Fruit fly (Drosophila melanogaster): ENCODE measurements around the gene Plzf.

Plzf gene

dm6 chr2L:12091522-12091921 lies 42.8 kb upstream of the Plzf start, which contains the start of gene Pex19:
TSS of gene Pex19 (plus strand) at chr2L:12091822.
- TF ChIP-seq Hr38 (GFP tag; optimal IDR thresholded peaks at IDR 0.05) (no peak), fd59A (GFP tag; optimal IDR thresholded peaks at IDR 0.05) (no peak), CG6163 (GFP tag; IDR thresholded peaks at IDR 0.05) (no peak), Gug (GFP tag; IDR thresholded peaks at IDR 0.05) (no peak), Blimp-1 (GFP tag; optimal IDR thresholded peaks at IDR 0.05) (no peak), dsx (GFP tag; optimal IDR thresholded peaks at IDR 0.05; ENCODE audit: poor library complexity, severe bottlenecking) (no peak), OdsH (GFP tag; optimal IDR thresholded peaks at IDR 0.05) (no peak), spab (GFP tag; optimal IDR thresholded peaks at IDR 0.05) (no peak), CG10669 (GFP tag; optimal IDR thresholded peaks at IDR 0.05) (no peak), CG3032 (tag; optimal IDR thresholded peaks at IDR 0.05) (no peak), Lpt (GFP tag; optimal IDR thresholded peaks at IDR 0.05) (no peak), Hr39 (GFP tag; optimal IDR thresholded peaks at IDR 0.05) (no peak)

DNA sequence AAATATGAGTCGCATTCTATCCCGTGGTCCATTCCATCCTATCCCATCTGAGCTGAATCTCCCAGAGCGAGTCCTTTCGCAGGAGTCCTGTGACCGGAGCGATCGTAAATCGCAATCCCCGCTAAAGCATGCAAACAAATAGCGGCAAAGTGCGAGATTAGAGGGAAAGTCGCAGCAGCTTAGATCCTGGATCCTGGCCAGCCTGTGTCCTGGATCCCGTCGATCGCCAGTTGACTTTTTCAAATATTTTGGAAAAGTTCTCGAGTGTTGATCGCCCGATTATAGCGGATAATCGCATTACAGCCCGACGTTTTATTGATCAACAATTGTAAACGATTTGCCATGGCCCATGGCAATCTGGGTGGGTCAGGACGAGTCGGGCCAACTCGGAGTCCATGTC lies 40.4 kb upstream of the Plzf start:
- TF ChIP-seq fd59A (GFP tag; optimal IDR thresholded peaks at IDR 0.05) (no peak), CG15336 (GFP tag; IDR thresholded peaks at IDR 0.05) (no peak), Sox14 (GFP tag; optimal IDR thresholded peaks at IDR 0.05) (no peak), cyc (GFP tag; optimal IDR thresholded peaks at IDR 0.05) (no peak)

dm6 chr2L:12087442-12087841 lies 38.7 kb upstream of the Plzf start:
- no peak for TF ChIP-seq Eip93F (GFP tag; optimal IDR thresholded peaks at IDR 0.05)

- TF ChIP-seq Hr38 (GFP tag; optimal IDR thresholded peaks at IDR 0.05) = no peak
- no peak for TF ChIP-seq fd59A (GFP tag; optimal IDR thresholded peaks at IDR 0.05)
- no peak for TF ChIP-seq Lpt (GFP tag; optimal IDR thresholded peaks at IDR 0.05)
- no peak for TF ChIP-seq pdm3 (GFP tag; optimal IDR thresholded peaks at IDR 0.05)
- no peak for TF ChIP-seq CG15336 (GFP tag; IDR thresholded peaks at IDR 0.05)
- TF ChIP-seq Sox15 (GFP tag; optimal IDR thresholded peaks at IDR 0.05) = no peak
- TF ChIP-seq CG1621 (tag; optimal IDR thresholded peaks at IDR 0.05) = no peak
- no peak for TF ChIP-seq CG6163 (GFP tag; IDR thresholded peaks at IDR 0.05)
Observed at dm6 chr2L:12085619-12086171, 37.0 kb upstream of the Plzf start, which contains the start of gene prd. TSS of gene prd (minus strand) at chr2L:12085827.

DNA sequence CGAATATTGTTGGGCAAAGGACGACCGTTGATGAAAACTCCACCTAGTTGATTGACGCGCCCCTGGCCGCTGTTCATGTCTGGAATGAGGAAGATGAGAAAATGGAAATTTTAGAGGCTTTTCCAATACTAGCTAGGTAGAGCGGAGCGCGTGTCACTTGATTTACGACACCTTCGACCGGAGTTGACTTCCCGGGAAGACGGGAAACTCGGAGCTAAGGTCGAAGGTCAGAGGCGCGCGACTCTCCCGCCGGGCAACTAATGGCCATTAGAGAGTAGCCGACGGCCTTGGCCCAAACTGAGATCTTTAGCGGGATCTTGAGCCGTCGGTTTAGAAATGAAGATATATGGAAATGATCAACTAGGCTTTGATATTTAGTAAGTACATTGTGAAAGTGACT lies 36.3 kb upstream of the Plzf start:
- TF ChIP-seq Hr4 (GFP tag; optimal IDR thresholded peaks at IDR 0.05) (no peak), achi (GFP tag; optimal IDR thresholded peaks at IDR 0.05) (no peak), CG6808 (GFP tag; optimal IDR thresholded peaks at IDR 0.05) (no peak), CG9139 (GFP tag; optimal IDR thresholded peaks at IDR 0.05) (no peak)

dm6 chr2L:12081118-12081665 lies 32.5 kb upstream of the Plzf start:
- no peak for TF ChIP-seq topi (GFP tag; optimal IDR thresholded peaks at IDR 0.05)

dm6 chr2L:12079827-12080381 lies 31.2 kb upstream of the Plzf start:
- no peak for TF ChIP-seq CG6163 (GFP tag; IDR thresholded peaks at IDR 0.05)
- no peak for TF ChIP-seq fd59A (GFP tag; optimal IDR thresholded peaks at IDR 0.05)
- no peak for TF ChIP-seq spab (GFP tag; optimal IDR thresholded peaks at IDR 0.05)
- no peak for TF ChIP-seq Hr39 (GFP tag; optimal IDR thresholded peaks at IDR 0.05)
- no peak for TF ChIP-seq Ets21C (GFP tag; optimal IDR thresholded peaks at IDR 0.05)
- no peak for TF ChIP-seq eg (GFP tag; IDR thresholded peaks at IDR 0.05)
- no peak for TF ChIP-seq Lpt (GFP tag; optimal IDR thresholded peaks at IDR 0.05)
- TF ChIP-seq vri (GFP tag; optimal IDR thresholded peaks at IDR 0.05) = no peak
- TF ChIP-seq CG8632 (GFP tag; optimal IDR thresholded peaks at IDR 0.05) = no peak
- no peak for TF ChIP-seq CG10631 (GFP tag; optimal IDR thresholded peaks at IDR 0.05)
- no peak for TF ChIP-seq CG8119 (GFP tag; IDR thresholded peaks at IDR 0.05)
- TF ChIP-seq fkh (GFP tag; optimal IDR thresholded peaks at IDR 0.05) = no peak
- TF ChIP-seq acj6 (GFP tag; optimal IDR thresholded peaks at IDR 0.05) = no peak
- TF ChIP-seq fd85E (GFP tag; optimal IDR thresholded peaks at IDR 0.05) = no peak
- no peak for TF ChIP-seq CG6854 (GFP tag; optimal IDR thresholded peaks at IDR 0.05)
- TF ChIP-seq Hr4 (GFP tag; optimal IDR thresholded peaks at IDR 0.05) = no peak
- no peak for TF ChIP-seq Sox102F (GFP tag; optimal IDR thresholded peaks at IDR 0.05)
- no peak for TF ChIP-seq lz (GFP tag; optimal IDR thresholded peaks at IDR 0.05)

Data from whole organism, prepupa.